Worm (Caenorhabditis elegans): ENCODE measurements around the gene mrps-12.

mrps-12 gene

ce11 chrV:20879069-20879667, 41.3 kb downstream of the mrps-12 start, which contains the start of gene unc-80 (continued):
- no peak for TF ChIP-seq ceh-90 (tag; optimal IDR thresholded peaks at IDR 0.05)
- TF ChIP-seq pax-3 (tag; optimal IDR thresholded peaks at IDR 0.05): no peak
- no peak for TF ChIP-seq nhr-19 (GFP tag; conservative IDR thresholded peaks at IDR 0.05)
- TF ChIP-seq blmp-1 (tag; optimal IDR thresholded peaks at IDR 0.05): no peak
- TF ChIP-seq efl-3 (GFP tag; optimal IDR thresholded peaks at IDR 0.05): no peak
- TF ChIP-seq lin-13 (GFP tag; optimal IDR thresholded peaks at IDR 0.05): no peak
- TF ChIP-seq egl-13 (tag; optimal IDR thresholded peaks at IDR 0.05): no peak
- TF ChIP-seq dsc-1 (tag; optimal IDR thresholded peaks at IDR 0.05): peak; percentile 37
- TF ChIP-seq nhr-11 (tag; optimal IDR thresholded peaks at IDR 0.05): no peak
- TF ChIP-seq nhr-28 (tag; optimal IDR thresholded peaks at IDR 0.05): no peak
- peak; percentile 41 for TF ChIP-seq fkh-10 (GFP tag; optimal IDR thresholded peaks at IDR 0.05)
- TF ChIP-seq irx-1 (tag; optimal IDR thresholded peaks at IDR 0.05): peak; percentile 11
- TF ChIP-seq nhr-237 (tag; optimal IDR thresholded peaks at IDR 0.05): no peak
- TF ChIP-seq ceh-88 (GFP tag; IDR thresholded peaks at IDR 0.05): no peak
- peak; percentile 30 for TF ChIP-seq rnt-1 (tag; optimal IDR thresholded peaks at IDR 0.05)
- TF ChIP-seq aly-2 (tag; optimal IDR thresholded peaks at IDR 0.05): peak; percentile 37
- TF ChIP-seq ztf-4 (tag; optimal IDR thresholded peaks at IDR 0.05): peak; percentile 3
- TF ChIP-seq C04F5.9 (tag; optimal IDR thresholded peaks at IDR 0.05): no peak
- TF ChIP-seq nhr-71 (tag; optimal IDR thresholded peaks at IDR 0.05): peak; percentile 57
- TF ChIP-seq Y116A8C.19 (tag; optimal IDR thresholded peaks at IDR 0.05; ENCODE audit: borderline replicate concordance): no peak
- no peak for TF ChIP-seq grh-1 (GFP tag; IDR thresholded peaks at IDR 0.05)
- no peak for TF ChIP-seq fkh-4 (tag; optimal IDR thresholded peaks at IDR 0.05; ENCODE audit: borderline replicate concordance)
- no peak for TF ChIP-seq pag-3 (tag; optimal IDR thresholded peaks at IDR 0.05; ENCODE audit: borderline replicate concordance, insufficient read depth)
- TF ChIP-seq dpl-1 (GFP tag; optimal IDR thresholded peaks at IDR 0.05): peak in 1 of 3 experiments; percentile 23
- TF ChIP-seq sptf-1 (tag; optimal IDR thresholded peaks at IDR 0.05): no peak
- no peak for TF ChIP-seq sox-4 (tag; optimal IDR thresholded peaks at IDR 0.05)
- no peak for TF ChIP-seq aha-1 (tag; optimal IDR thresholded peaks at IDR 0.05)
- peak; percentile 47 for TF ChIP-seq zag-1 (tag; optimal IDR thresholded peaks at IDR 0.05)
- TF ChIP-seq snu-23 (GFP tag; optimal IDR thresholded peaks at IDR 0.05): peak; percentile 56
- no peak for TF ChIP-seq F16B12.6 (tag; optimal IDR thresholded peaks at IDR 0.05)
- no peak for TF ChIP-seq nhr-12 (tag; optimal IDR thresholded peaks at IDR 0.05)
- peak; percentile 55 for TF ChIP-seq unc-86 (tag; optimal IDR thresholded peaks at IDR 0.05)
- TF ChIP-seq unc-130 (tag; optimal IDR thresholded peaks at IDR 0.05): peak; percentile 19
- TF ChIP-seq nhr-85 (tag): no peak
- TF ChIP-seq sup-37 (GFP tag; optimal IDR thresholded peaks at IDR 0.05): no peak
- TF ChIP-seq lin-35 (GFP tag; optimal IDR thresholded peaks at IDR 0.05): peak in 1 of 2 experiments; percentile 32
- TF ChIP-seq zip-4 (GFP tag; optimal IDR thresholded peaks at IDR 0.05): no peak
- TF ChIP-seq mab-9 (GFP tag; IDR thresholded peaks at IDR 0.05): no peak
